Worm (Caenorhabditis elegans) whole organism, mixed stage, embryonic: ENCODE data around the gene CD4.1.

Experiments used
- blmp-1 ChIP-seq: fragments of 150-350 bp; optimal IDR thresholded peaks from 2 replicates; lab custom pipeline; 2014; ENCODE audit warnings: missing biosample characterization, missing genetic modification characterization
- elt-1 ChIP-seq: sonication (generic microtip); optimal IDR thresholded peaks from 2 replicates; lab custom pipeline; 2017; ENCODE audit warnings: missing genetic modification characterization, mild to moderate bottlenecking, missing compliant biosample characterization, antibody characterized with exemption, moderate library complexity, borderline replicate concordance; ENCODE audit not compliant: insufficient read depth
- nhr-12 ChIP-seq: fragments of 150-350 bp; optimal IDR thresholded peaks from 2 replicates; lab custom pipeline; 2014; ENCODE audit warnings: missing biosample characterization, missing genetic modification characterization
- unc-62 ChIP-seq: fragments of 150-350 bp; optimal IDR thresholded peaks from 2 replicates; lab custom pipeline; 2014; ENCODE audit warnings: missing biosample characterization, missing genetic modification reagents, missing genetic modification characterization

DNA sequence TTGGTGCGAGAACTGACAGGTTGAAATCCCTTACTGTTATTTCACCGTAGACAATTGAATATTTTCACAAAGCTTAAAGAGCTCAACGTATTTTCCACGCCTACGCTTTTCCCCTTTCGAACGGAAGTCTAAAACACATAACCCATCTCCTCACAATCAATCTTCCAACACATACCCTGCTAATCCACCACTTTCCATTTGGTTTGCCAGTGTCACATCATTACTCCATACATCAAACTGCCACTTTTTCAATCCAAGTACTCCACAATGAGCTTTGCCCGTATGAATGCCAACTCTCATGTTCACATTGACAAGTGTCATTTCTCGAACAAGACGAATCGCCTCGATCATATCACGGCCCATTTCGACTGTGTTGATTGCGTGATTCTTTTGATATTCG, 21.7 kb downstream of the CD4.1 start:
- TF ChIP-seq elt-1 (tag; lab: Kevin White, UChicago) (no peak), blmp-1 (tag; lab: Kevin White, UChicago) (no peak), nhr-12 (tag; lab: Kevin White, UChicago) (no peak), unc-62 (GFP tag; lab: Kevin White, UChicago) (no peak)
